Worm (Caenorhabditis elegans): ENCODE measurements around the gene F54D10.9.

ce11 chrII:3788356-3788962 lies 43.8 kb downstream of the F54D10.9 start:
- no peak for TF ChIP-seq W03F9.2 (tag; optimal IDR thresholded peaks at IDR 0.05)
- no peak for TF ChIP-seq him-1 (tag; optimal IDR thresholded peaks at IDR 0.05)

All from whole organism, L4/young adult.